Worm (Caenorhabditis elegans): ENCODE measurements around the gene C15B12.2.
A peak's percentile ranks its signal among the peaks of the same experiment; 100 is the strongest.

C15B12.2 gene

ce11 chrX:6448866-6449400, 14.3 kb upstream of the C15B12.2 start, which contains the start of gene fah-1 (continued):
- TF ChIP-seq lag-1 (GFP tag; IDR thresholded peaks at IDR 0.05), result no peak
- TF ChIP-seq ets-4 (GFP tag; optimal IDR thresholded peaks at IDR 0.05), result no peak
- TF ChIP-seq sptf-2 (GFP tag; optimal IDR thresholded peaks at IDR 0.05), result no peak
- no peak for TF ChIP-seq snpc-1.3 (tag; optimal IDR thresholded peaks at IDR 0.05; ENCODE audit: insufficient read depth)
- TF ChIP-seq Y53G8AR.9 (GFP tag; conservative IDR thresholded peaks at IDR 0.05), result no peak
- no peak for TF ChIP-seq Y67H2A.10 (GFP tag; conservative IDR thresholded peaks at IDR 0.05)
- peak; percentile 81 for TF ChIP-seq nhr-80 (tag; optimal IDR thresholded peaks at IDR 0.05)
- TF ChIP-seq athp-1 (tag; optimal IDR thresholded peaks at IDR 0.05), result no peak
- TF ChIP-seq Y56A3A.18 (GFP tag; IDR thresholded peaks at IDR 0.05), result no peak
- TF ChIP-seq F49E8.2 (tag; optimal IDR thresholded peaks at IDR 0.05; ENCODE audit: insufficient read depth), result no peak
- no peak for TF ChIP-seq rpc-1 (optimal IDR thresholded peaks at IDR 0.05)
- no peak for TF ChIP-seq rpc-1 (tag; optimal IDR thresholded peaks at IDR 0.05)
- no peak for TF ChIP-seq him-1 (tag; optimal IDR thresholded peaks at IDR 0.05)
- 0 out of 2 replicates have a peak, but pooled peaks have one; percentile 28 for TF ChIP-seq B0336.3 (GFP tag; IDR thresholded peaks at IDR 0.05)
- no peak for TF ChIP-seq egl-44 (GFP tag; IDR thresholded peaks at IDR 0.05)
- peak; percentile 10 for TF ChIP-seq attf-5 (GFP tag; optimal IDR thresholded peaks at IDR 0.05)
- TF ChIP-seq sdz-38 (tag; optimal IDR thresholded peaks at IDR 0.05), result no peak
- 0 out of 2 replicates have a peak, but pooled peaks have one; percentile 50 for TF ChIP-seq nfya-2 (GFP tag; IDR thresholded peaks at IDR 0.05)
- no peak for TF ChIP-seq pha-4 (tag; optimal IDR thresholded peaks at IDR 0.05)
- no peak for TF ChIP-seq egl-18 (GFP tag; IDR thresholded peaks at IDR 0.05)
- no peak for TF ChIP-seq C06A6.2 (GFP tag; conservative IDR thresholded peaks at IDR 0.05)
- TF ChIP-seq chd-7 (tag; optimal IDR thresholded peaks at IDR 0.05), result no peak
- no peak for TF ChIP-seq unc-130 (GFP tag; optimal IDR thresholded peaks at IDR 0.05)
- TF ChIP-seq die-1 (tag; optimal IDR thresholded peaks at IDR 0.05), result no peak
- TF ChIP-seq T07F8.4 (tag; optimal IDR thresholded peaks at IDR 0.05), result no peak
- peak; percentile 91 for TF ChIP-seq cebp-1 (GFP tag; IDR thresholded peaks at IDR 0.05)
- peak; percentile 96 for TF ChIP-seq cebp-1 (tag; optimal IDR thresholded peaks at IDR 0.05)

DNA sequence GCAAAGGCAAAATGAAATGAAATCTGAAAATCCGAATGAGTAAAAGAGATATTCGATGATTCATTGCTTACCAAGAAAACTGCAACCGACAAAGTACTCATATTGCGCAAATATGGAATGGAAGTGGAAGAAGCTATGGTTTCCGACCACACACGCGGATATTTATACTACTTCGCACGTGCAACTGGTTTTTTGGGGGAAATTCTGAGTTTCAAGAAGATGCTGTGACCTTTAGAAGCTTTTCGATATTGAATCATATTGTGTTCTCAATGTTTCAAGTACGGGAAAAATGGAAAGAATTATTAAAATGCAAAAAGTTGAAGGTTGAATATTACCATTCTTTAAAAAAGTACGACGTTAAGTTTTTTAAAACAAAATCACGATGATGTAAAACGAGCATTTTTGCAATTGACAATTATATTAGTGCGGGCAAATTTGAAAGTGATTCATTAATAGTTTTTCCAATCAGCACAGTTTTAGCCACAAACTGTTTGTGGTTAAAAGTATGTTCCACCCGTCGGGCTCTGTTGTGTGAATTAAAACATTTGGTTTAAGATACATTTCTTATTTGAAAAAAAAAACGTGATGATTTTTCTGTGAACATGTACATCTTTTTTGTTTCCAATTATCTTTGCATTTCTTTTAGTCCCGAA, 12.2 kb upstream of the C15B12.2 start, which contains the start of the genes grl-6 and K10C2.6:
Gene grl-6 (minus strand): TSS at position 101 of the 653 bp plus-strand sequence.
Gene K10C2.6 (plus strand): TSS at position 603 of the 653 bp plus-strand sequence.
- no peak for TF ChIP-seq aptf-2 (GFP tag; conservative IDR thresholded peaks at IDR 0.05)
- no peak for TF ChIP-seq lsl-1 (GFP tag; optimal IDR thresholded peaks at IDR 0.05)
- TF ChIP-seq chd-7 (tag; optimal IDR thresholded peaks at IDR 0.05), result no peak
- TF ChIP-seq F55B11.4 (tag; optimal IDR thresholded peaks at IDR 0.05; ENCODE audit: borderline replicate concordance, insufficient read depth), result no peak
- no peak for TF ChIP-seq ZK185.1 (tag; optimal IDR thresholded peaks at IDR 0.05; ENCODE audit: poor library complexity, severe bottlenecking)
- TF ChIP-seq somi-1 (GFP tag; optimal IDR thresholded peaks at IDR 0.05), result no peak
- TF ChIP-seq F37B4.10 (GFP tag; IDR thresholded peaks at IDR 0.05), result no peak
- no peak for TF ChIP-seq hsf-1 (GFP tag; IDR thresholded peaks at IDR 0.05)
- no peak for TF ChIP-seq bed-2 (GFP tag; IDR thresholded peaks at IDR 0.05)
- no peak for TF ChIP-seq hmg-1.2 (GFP tag; IDR thresholded peaks at IDR 0.05)
- no peak for TF ChIP-seq K11D2.4 (GFP tag; IDR thresholded peaks at IDR 0.05)
- no peak for TF ChIP-seq ets-4 (GFP tag; optimal IDR thresholded peaks at IDR 0.05)
- no peak for TF ChIP-seq cebp-2 (GFP tag; IDR thresholded peaks at IDR 0.05)
- TF ChIP-seq sdz-38 (tag; optimal IDR thresholded peaks at IDR 0.05), result no peak
- TF ChIP-seq ccch-3 (GFP tag; optimal IDR thresholded peaks at IDR 0.05), result no peak

All from whole organism, young adult.